Worm (Caenorhabditis elegans) whole organism, L3 larva: Measurements from ENCODE around the gene M176.16.

Experiments used
- R02D3.7 ChIP-seq: fragments of 150-350 bp; optimal IDR thresholded peaks from 2 replicates; lab custom pipeline; 2014; ENCODE audit warnings: missing biosample characterization, missing genetic modification characterization
- ZK546.5 ChIP-seq: sonication (generic microtip); optimal IDR thresholded peaks from 2 replicates; lab custom pipeline; 2017; ENCODE audit warnings: missing biosample characterization, missing genetic modification characterization
- ama-1 ChIP-seq: fragments of 150-350 bp; optimal IDR thresholded peaks from 2 replicates; lab custom pipeline; 2018
- ceh-16 ChIP-seq: sonication (generic microtip); optimal IDR thresholded peaks from 2 replicates; lab custom pipeline; 2017; ENCODE audit warnings: missing biosample characterization, missing genetic modification characterization
- ceh-28 ChIP-seq: fragments of 150-350 bp; optimal IDR thresholded peaks from 2 replicates; lab custom pipeline; 2014; ENCODE audit warnings: missing biosample characterization, missing genetic modification reagents, missing genetic modification characterization
- ceh-82 ChIP-seq: fragments of 150-350 bp; optimal IDR thresholded peaks from 2 replicates; lab custom pipeline; 2014; ENCODE audit warnings: missing biosample characterization, missing genetic modification characterization
- ceh-9 ChIP-seq: sonication (generic microtip); optimal IDR thresholded peaks from 2 replicates; lab custom pipeline; 2018; ENCODE audit warnings: missing biosample characterization, missing genetic modification characterization
- egl-5 ChIP-seq: fragments of 150-350 bp; optimal IDR thresholded peaks from 2 replicates; lab custom pipeline; 2017; ENCODE audit warnings: missing biosample characterization, missing genetic modification reagents, missing genetic modification characterization, inconsistent platforms
- elt-1 ChIP-seq: fragments of 150-350 bp; optimal IDR thresholded peaks from 2 replicates; lab custom pipeline; 2014; ENCODE audit warnings: missing biosample characterization, missing genetic modification characterization
- elt-2 ChIP-seq: sonication (generic microtip); optimal IDR thresholded peaks from 2 replicates; lab custom pipeline; 2016; ENCODE audit warnings: missing genetic modification reagents, mild to moderate bottlenecking, missing genetic modification characterization, missing compliant biosample characterization
- elt-3 ChIP-seq, 3 experiments: fragments of 150-350 bp in 1 of 3; sonication (generic microtip) in 2 of 3; optimal IDR thresholded peaks; 2 replicates in 2 of 3; 4 replicates in 1 of 3; lab custom pipeline; 2014 to 2017; ENCODE audit warnings: missing biosample characterization in 3 of 3, missing genetic modification characterization in 3 of 3
- fkh-10 ChIP-seq: sonication (generic microtip); optimal IDR thresholded peaks from 2 replicates; lab custom pipeline; 2017; ENCODE audit warnings: missing biosample characterization, missing genetic modification reagents, missing genetic modification characterization
- fos-1 ChIP-seq: fragments of 150-350 bp; optimal IDR thresholded peaks from 2 replicates; lab custom pipeline; 2014; ENCODE audit warnings: missing biosample characterization, missing genetic modification characterization
- hmg-11 ChIP-seq: sonication (generic microtip); optimal IDR thresholded peaks from 2 replicates; lab custom pipeline; 2016; ENCODE audit warnings: missing genetic modification characterization, missing compliant biosample characterization
- jun-1 ChIP-seq: fragments of 150-350 bp; optimal IDR thresholded peaks from 2 replicates; lab custom pipeline; 2014; ENCODE audit warnings: missing biosample characterization, missing genetic modification reagents, missing genetic modification characterization
- lin-15B ChIP-seq: fragments of 150-350 bp; optimal IDR thresholded peaks from 2 replicates; lab custom pipeline; 2014; ENCODE audit warnings: missing biosample characterization, missing genetic modification characterization
- lin-39 ChIP-seq: fragments of 150-350 bp; optimal IDR thresholded peaks from 2 replicates; lab custom pipeline; 2018; ENCODE audit warnings: missing biosample characterization, missing genetic modification reagents, missing genetic modification characterization
- lsy-12 ChIP-seq: sonication (generic microtip); optimal IDR thresholded peaks from 2 replicates; lab custom pipeline; 2016; ENCODE audit warnings: mild to moderate bottlenecking, missing genetic modification characterization, missing compliant biosample characterization
- nfya-1 ChIP-seq: sonication (generic microtip); optimal IDR thresholded peaks from 2 replicates; lab custom pipeline; 2017; ENCODE audit warnings: missing genetic modification characterization, mild to moderate bottlenecking, missing compliant biosample characterization, antibody characterized with exemption, moderate library complexity; ENCODE audit not compliant: insufficient read depth
- nhr-11 ChIP-seq: fragments of 150-350 bp; optimal IDR thresholded peaks from 2 replicates; lab custom pipeline; 2014; ENCODE audit warnings: missing biosample characterization, missing genetic modification characterization
- nhr-12 ChIP-seq: fragments of 150-350 bp; optimal IDR thresholded peaks from 2 replicates; lab custom pipeline; 2014; ENCODE audit warnings: missing biosample characterization, missing genetic modification characterization
- nhr-23 ChIP-seq: fragments of 150-350 bp; optimal IDR thresholded peaks from 2 replicates; lab custom pipeline; 2014; ENCODE audit warnings: missing biosample characterization, missing genetic modification reagents, missing genetic modification characterization
- nhr-237 ChIP-seq: fragments of 150-350 bp; optimal IDR thresholded peaks from 2 replicates; lab custom pipeline; 2014; ENCODE audit warnings: missing biosample characterization, missing genetic modification characterization
- nhr-25 ChIP-seq: sonication (generic microtip); optimal IDR thresholded peaks from 2 replicates; lab custom pipeline; 2017; ENCODE audit warnings: missing biosample characterization, missing genetic modification characterization
- nhr-43 ChIP-seq: sonication (generic microtip); optimal IDR thresholded peaks from 2 replicates; lab custom pipeline; 2016; ENCODE audit warnings: mild to moderate bottlenecking, missing genetic modification characterization, missing compliant biosample characterization; ENCODE audit not compliant: poor library complexity, severe bottlenecking
- nhr-76 ChIP-seq: fragments of 150-350 bp; sonication (generic microtip); optimal IDR thresholded peaks from 5 replicates; lab custom pipeline; 2014; ENCODE audit warnings: missing biosample characterization, missing genetic modification characterization
- nhr-77 ChIP-seq: fragments of 150-350 bp; optimal IDR thresholded peaks from 2 replicates; lab custom pipeline; 2014; ENCODE audit warnings: missing biosample characterization, missing genetic modification characterization
- pqm-1 ChIP-seq: fragments of 150-350 bp; optimal IDR thresholded peaks from 2 replicates; lab custom pipeline; 2017; ENCODE audit warnings: missing biosample characterization, missing genetic modification characterization, inconsistent platforms
- sea-2 ChIP-seq: fragments of 150-350 bp; sonication (generic microtip); optimal IDR thresholded peaks from 4 replicates; lab custom pipeline; 2014; ENCODE audit warnings: missing biosample characterization, missing genetic modification reagents, missing genetic modification characterization
- skn-1 ChIP-seq: fragments of 150-350 bp; optimal IDR thresholded peaks from 2 replicates; lab custom pipeline; 2014; ENCODE audit warnings: missing biosample characterization, missing genetic modification characterization
- snpc-4 ChIP-seq: fragments of 150-350 bp; optimal IDR thresholded peaks from 2 replicates; lab custom pipeline; 2014; ENCODE audit warnings: missing biosample characterization, missing genetic modification characterization
- unc-39 ChIP-seq: sonication (generic microtip); optimal IDR thresholded peaks from 4 replicates; lab custom pipeline; 2017; ENCODE audit warnings: missing biosample characterization, missing genetic modification characterization
- unc-62 ChIP-seq: fragments of 150-350 bp; sonication (generic microtip); optimal IDR thresholded peaks from 4 replicates; lab custom pipeline; 2014; ENCODE audit warnings: missing biosample characterization, missing genetic modification reagents, missing genetic modification characterization
- ztf-11 ChIP-seq: fragments of 150-350 bp; optimal IDR thresholded peaks from 2 replicates; lab custom pipeline; 2014; ENCODE audit warnings: missing biosample characterization, missing genetic modification characterization
- ztf-4 ChIP-seq: fragments of 150-350 bp; optimal IDR thresholded peaks from 2 replicates; lab custom pipeline; 2014; ENCODE audit warnings: missing biosample characterization, missing genetic modification characterization

The M176.16 gene

ce11 chrII:9438227-9438626 lies 19.9 kb downstream of the M176.16 start, which contains the start of gene chil-13:
chil-13 (minus strand) TSS chrII:9438327.
- TF ChIP-seq hmg-11 (tag; lab: Kevin White, UChicago) (no peak), ceh-82 (tag; lab: Kevin White, UChicago) (no peak), elt-1 (tag; lab: Kevin White, UChicago) (no peak), lin-39 (tag; lab: Kevin White, UChicago) (no peak), nhr-76 (no peak), ZK546.5 (tag; lab: Kevin White, UChicago) (no peak), lsy-12 (tag; lab: Kevin White, UChicago) (no peak), unc-62 (no peak), fkh-10 (no peak)

ce11 chrII:9438853-9439252 lies 20.5 kb downstream of the M176.16 start:
- TF ChIP-seq jun-1 (tag; lab: Kevin White, UChicago) (no peak), R02D3.7 (tag; lab: Kevin White, UChicago) (no peak), unc-62 (no peak), ceh-82 (tag; lab: Kevin White, UChicago) (no peak), elt-3 (tag; optimal IDR thresholded peaks at IDR 0.05; lab: Kevin White, UChicago) (no peak), ceh-16 (no peak), lin-15B (tag; lab: Kevin White, UChicago) (no peak)

ce11 chrII:9440060-9440459 lies 21.7 kb downstream of the M176.16 start, which contains the start of gene chil-17:
chil-17 (minus strand) TSS chrII:9440160.
- TF ChIP-seq ztf-4 (tag; lab: Kevin White, UChicago) = no peak
- TF ChIP-seq egl-5 (tag; lab: Kevin White, UChicago) = no peak
- TF ChIP-seq nhr-76 = no peak
- no peak for TF ChIP-seq nhr-43
- no peak for TF ChIP-seq ceh-9
- TF ChIP-seq nfya-1 (tag; lab: Kevin White, UChicago) = no peak
- TF ChIP-seq sea-2 (GFP tag; lab: Kevin White, UChicago) = no peak
- TF ChIP-seq ceh-28 (tag; lab: Kevin White, UChicago) = no peak
- TF ChIP-seq fos-1 (tag; lab: Kevin White, UChicago) = no peak
- TF ChIP-seq nhr-237 = no peak

ce11 chrII:9441838-9442237 lies 23.5 kb downstream of the M176.16 start, which contains the start of gene chil-16:
chil-16 (minus strand) TSS chrII:9441938.
- no peak for TF ChIP-seq ama-1
- TF ChIP-seq ceh-82 (tag; lab: Kevin White, UChicago) = no peak
- no peak for TF ChIP-seq lin-15B (tag; lab: Kevin White, UChicago)
- no peak for TF ChIP-seq fos-1 (tag; lab: Kevin White, UChicago)
- no peak for TF ChIP-seq unc-39 (tag; lab: Kevin White, UChicago)
- TF ChIP-seq nhr-11 = no peak
- no peak for TF ChIP-seq skn-1 (tag; lab: Kevin White, UChicago)
- no peak for TF ChIP-seq pqm-1
- no peak for TF ChIP-seq elt-2 (tag; lab: Kevin White, UChicago)
- no peak for TF ChIP-seq nhr-23
- TF ChIP-seq ceh-9 = no peak
- no peak for TF ChIP-seq nhr-25 (tag; lab: Kevin White, UChicago)
- TF ChIP-seq R02D3.7 (tag; lab: Kevin White, UChicago) = no peak
- no peak for TF ChIP-seq ztf-11 (tag; lab: Kevin White, UChicago)
- no peak for TF ChIP-seq lin-39 (tag; lab: Kevin White, UChicago)
- no peak for TF ChIP-seq nhr-76
- TF ChIP-seq nhr-12 (tag; lab: Kevin White, UChicago) = no peak
- no peak for TF ChIP-seq unc-62
- no peak for TF ChIP-seq nhr-43
- TF ChIP-seq jun-1 (tag; lab: Kevin White, UChicago) = no peak

ce11 chrII:9443522-9443921 lies 25.2 kb downstream of the M176.16 start, which contains the start of gene chil-15:
chil-15 (minus strand) TSS chrII:9443622.
- TF ChIP-seq unc-62 = no peak
- no peak for TF ChIP-seq snpc-4 (tag; lab: Kevin White, UChicago)
- TF ChIP-seq nhr-77 = no peak
- no peak for TF ChIP-seq ztf-11 (tag; lab: Kevin White, UChicago)
- no peak for TF ChIP-seq fkh-10
- no peak for TF ChIP-seq hmg-11 (tag; lab: Kevin White, UChicago)
- no peak for TF ChIP-seq nhr-43
